Fruit fly (Drosophila melanogaster): ENCODE data around the gene CG6118.

CG6118 gene

DNA sequence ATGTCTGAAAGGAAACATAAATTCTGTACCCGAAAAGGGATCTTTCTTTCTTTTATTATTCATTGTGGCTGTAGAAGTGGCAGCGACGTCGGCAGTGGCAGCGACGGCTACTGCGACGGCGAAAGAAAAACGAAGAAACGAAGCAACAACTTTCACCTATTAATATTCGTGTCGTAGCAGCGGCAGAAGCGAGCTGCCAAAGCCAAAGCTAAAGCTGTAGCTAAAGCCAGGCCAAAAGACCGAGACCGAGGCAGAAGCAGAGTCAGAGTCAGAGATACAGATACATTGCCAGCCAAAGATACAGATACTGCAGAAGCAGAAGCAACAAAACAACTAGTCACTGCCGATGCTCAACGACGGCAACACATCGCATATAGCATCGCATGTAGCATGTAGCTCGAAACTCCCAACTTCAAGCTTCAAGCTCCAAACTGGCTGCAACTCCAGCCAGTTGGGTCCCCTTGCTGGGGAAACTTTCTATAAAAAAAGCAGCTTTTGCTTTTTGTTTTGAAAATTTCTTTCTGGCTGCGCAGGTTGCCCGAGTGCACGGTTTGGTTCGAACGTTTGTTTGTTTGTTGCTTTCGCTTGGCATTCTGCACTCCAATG is 1.1 kb downstream of the CG6118 start:
- TF ChIP-seq CG14655 (GFP tag; optimal IDR thresholded peaks at IDR 0.05) (no peak), D1 (tag; optimal IDR thresholded peaks at IDR 0.05) (no peak), rn (GFP tag; IDR thresholded peaks at IDR 0.05) (no peak), CG9948 (tag; optimal IDR thresholded peaks at IDR 0.05) (no peak), CG4496 (GFP tag; IDR thresholded peaks at IDR 0.05) (no peak), fd96Ca (GFP tag; IDR thresholded peaks at IDR 0.05) (no peak), CG8159 (tag; optimal IDR thresholded peaks at IDR 0.05) (no peak), CG10348 (GFP tag; IDR thresholded peaks at IDR 0.05) (no peak), CG12605 (GFP tag; IDR thresholded peaks at IDR 0.05) (no peak)

DNA sequence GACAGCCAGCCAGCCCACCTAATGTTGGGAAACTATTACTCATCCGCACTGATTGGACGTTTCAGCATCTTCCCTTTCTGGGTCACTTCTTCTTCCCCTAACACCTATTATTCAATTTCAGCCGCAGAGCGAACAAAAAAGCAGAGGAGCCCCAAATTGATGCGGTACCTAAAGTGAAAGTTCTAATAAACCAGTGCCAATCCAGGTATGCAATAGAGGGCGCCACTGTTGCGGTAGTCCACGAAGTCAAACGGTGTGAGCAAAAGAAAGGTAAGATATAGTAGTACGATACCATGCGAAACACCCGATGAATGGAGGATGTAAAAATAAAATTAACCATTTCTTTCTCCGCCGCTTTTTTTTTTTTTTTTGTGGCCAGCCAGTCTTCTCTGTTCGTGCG is 3.4 kb downstream of the CG6118 start:
- TF ChIP-seq CG17806 (tag; optimal IDR thresholded peaks at IDR 0.05) = no peak
- no peak for TF ChIP-seq CG34367 (tag; optimal IDR thresholded peaks at IDR 0.05)

DNA sequence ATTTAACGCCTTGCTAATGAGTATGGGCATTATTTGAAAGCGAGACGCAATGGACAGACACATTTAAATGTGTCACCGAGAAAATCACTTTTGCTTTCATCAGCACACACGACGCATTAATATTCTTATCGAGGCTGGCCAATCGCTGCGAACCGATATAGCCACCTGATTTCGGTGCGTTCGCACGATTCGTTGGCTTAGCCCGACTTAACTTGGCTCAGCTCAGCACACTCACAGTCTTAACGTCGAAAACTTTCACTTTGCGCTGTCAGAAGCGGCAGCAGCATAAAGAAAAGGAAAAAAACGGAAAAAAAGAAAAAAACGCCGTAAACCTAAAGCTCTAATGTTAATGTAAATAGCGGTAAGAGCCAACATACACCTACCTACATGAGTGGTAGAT is 4.2 kb downstream of the CG6118 start:
- TF ChIP-seq Ets98B (GFP tag; IDR thresholded peaks at IDR 0.05) (no peak), Snoo (tag; optimal IDR thresholded peaks at IDR 0.05) (no peak), fd96Ca (GFP tag; IDR thresholded peaks at IDR 0.05) (no peak), CG10348 (GFP tag; IDR thresholded peaks at IDR 0.05) (no peak), D1 (tag; optimal IDR thresholded peaks at IDR 0.05) (no peak), CG4496 (GFP tag; IDR thresholded peaks at IDR 0.05) (no peak), CG8301 (tag; optimal IDR thresholded peaks at IDR 0.05) (no peak), Pif1A (GFP tag; optimal IDR thresholded peaks at IDR 0.05) (no peak), CG9948 (tag; optimal IDR thresholded peaks at IDR 0.05) (no peak), CG12605 (GFP tag; IDR thresholded peaks at IDR 0.05) (no peak)

DNA sequence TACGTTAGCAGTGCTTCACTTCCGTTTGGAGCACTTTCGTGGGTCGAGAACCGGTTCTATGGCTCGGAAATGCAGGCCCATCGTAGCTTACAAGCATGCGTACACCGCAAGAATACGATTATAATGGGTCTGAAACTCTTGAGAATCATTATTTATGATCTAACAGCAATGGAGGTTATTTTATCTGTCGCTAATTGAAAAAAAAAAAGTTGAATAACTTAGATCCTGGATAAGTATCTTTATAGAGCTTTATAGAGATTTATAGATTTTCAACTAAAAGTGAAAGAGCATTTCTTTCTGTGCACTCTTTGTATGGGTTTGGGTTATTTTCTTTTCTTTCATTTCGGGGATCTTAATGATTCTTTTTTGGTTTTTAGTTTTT is 6.7 kb downstream of the CG6118 start:
- peak; percentile 69 for TF ChIP-seq Pif1A (GFP tag; optimal IDR thresholded peaks at IDR 0.05)
- TF ChIP-seq fd96Ca (GFP tag; IDR thresholded peaks at IDR 0.05) = peak; percentile 29; the same call in 1 of the 3 replicates
- TF ChIP-seq rn (GFP tag; IDR thresholded peaks at IDR 0.05) = no peak
- TF ChIP-seq D1 (tag; optimal IDR thresholded peaks at IDR 0.05) = peak; percentile 25
- peak; percentile 35; the same call in 1 of the 2 replicates for TF ChIP-seq CG12605 (GFP tag; IDR thresholded peaks at IDR 0.05)
- peak; percentile 86 for TF ChIP-seq CG8301 (tag; optimal IDR thresholded peaks at IDR 0.05)
- TF ChIP-seq gl (tag; optimal IDR thresholded peaks at IDR 0.05) = no peak
- TF ChIP-seq Ets98B (GFP tag; IDR thresholded peaks at IDR 0.05) = peak; percentile 35; the same call in 1 of the 2 replicates
- peak; percentile 35; the same call in 1 of the 2 replicates for TF ChIP-seq CG32121 (GFP tag; IDR thresholded peaks at IDR 0.05)
- peak; percentile 54 for TF ChIP-seq CG15710 (tag; optimal IDR thresholded peaks at IDR 0.05)
- peak; percentile 59 for TF ChIP-seq CG8159 (tag; optimal IDR thresholded peaks at IDR 0.05)
- TF ChIP-seq CG4496 (GFP tag; IDR thresholded peaks at IDR 0.05) = peak; percentile 49; the same call in 2 of the 3 replicates
- peak; percentile 42 for TF ChIP-seq CG34367 (tag; optimal IDR thresholded peaks at IDR 0.05)
- TF ChIP-seq EcR (GFP tag; optimal IDR thresholded peaks at IDR 0.05) = no peak
- peak; percentile 65 for TF ChIP-seq CG9948 (tag; optimal IDR thresholded peaks at IDR 0.05)
- TF ChIP-seq CG13204 (GFP tag; optimal IDR thresholded peaks at IDR 0.05) = peak; percentile 5
- TF ChIP-seq CG17806 (tag; optimal IDR thresholded peaks at IDR 0.05) = peak; percentile 46
- TF ChIP-seq CG10348 (GFP tag; IDR thresholded peaks at IDR 0.05) = no peak
- peak; percentile 55 for TF ChIP-seq Pif1B (GFP tag; optimal IDR thresholded peaks at IDR 0.05)
- peak; percentile 86 for TF ChIP-seq CG14655 (GFP tag; optimal IDR thresholded peaks at IDR 0.05)
- peak; percentile 85 for TF ChIP-seq Snoo (tag; optimal IDR thresholded peaks at IDR 0.05)

DNA sequence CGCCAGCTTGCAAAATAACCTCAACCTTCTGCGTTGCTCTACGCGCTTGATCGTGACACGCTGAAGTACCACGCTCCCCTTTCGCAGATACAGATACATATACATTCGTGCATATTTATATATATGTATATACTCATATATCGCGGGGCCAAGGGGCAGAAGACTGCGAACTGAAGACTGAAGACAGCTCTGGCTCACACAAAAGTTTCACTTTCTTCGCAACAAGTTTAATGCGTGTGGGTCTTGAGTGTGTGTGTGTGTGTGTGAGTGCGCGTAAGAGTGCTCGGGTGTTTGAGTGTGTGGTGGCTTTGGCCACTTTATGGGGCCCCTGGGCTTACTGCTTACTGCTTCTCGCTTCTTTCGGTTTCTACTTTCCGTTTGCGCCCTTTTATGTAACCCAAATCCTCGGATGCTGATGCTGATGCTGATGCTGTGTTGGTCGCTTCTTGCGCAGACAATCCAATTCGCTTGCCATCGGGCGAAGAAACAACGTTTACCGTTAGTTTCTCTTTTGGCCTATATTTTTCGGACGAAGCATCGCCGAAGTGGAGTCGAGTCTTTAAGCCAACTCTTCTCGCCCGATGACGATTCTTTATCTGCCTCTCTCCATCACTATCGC is 7.2 kb downstream of the CG6118 start:
- TF ChIP-seq Snoo (tag; optimal IDR thresholded peaks at IDR 0.05) = no peak
- TF ChIP-seq rn (GFP tag; IDR thresholded peaks at IDR 0.05) = no peak
- no peak for TF ChIP-seq CG4496 (GFP tag; IDR thresholded peaks at IDR 0.05)
- no peak for TF ChIP-seq fd96Ca (GFP tag; IDR thresholded peaks at IDR 0.05)
- no peak for TF ChIP-seq CG14655 (GFP tag; optimal IDR thresholded peaks at IDR 0.05)
- no peak for TF ChIP-seq Pif1A (GFP tag; optimal IDR thresholded peaks at IDR 0.05)
- no peak for TF ChIP-seq CG17806 (tag; optimal IDR thresholded peaks at IDR 0.05)
- TF ChIP-seq Pif1B (GFP tag; optimal IDR thresholded peaks at IDR 0.05) = no peak
- TF ChIP-seq CG12605 (GFP tag; IDR thresholded peaks at IDR 0.05) = no peak
- no peak for TF ChIP-seq D1 (tag; optimal IDR thresholded peaks at IDR 0.05)
- TF ChIP-seq Ets98B (GFP tag; IDR thresholded peaks at IDR 0.05) = no peak

DNA sequence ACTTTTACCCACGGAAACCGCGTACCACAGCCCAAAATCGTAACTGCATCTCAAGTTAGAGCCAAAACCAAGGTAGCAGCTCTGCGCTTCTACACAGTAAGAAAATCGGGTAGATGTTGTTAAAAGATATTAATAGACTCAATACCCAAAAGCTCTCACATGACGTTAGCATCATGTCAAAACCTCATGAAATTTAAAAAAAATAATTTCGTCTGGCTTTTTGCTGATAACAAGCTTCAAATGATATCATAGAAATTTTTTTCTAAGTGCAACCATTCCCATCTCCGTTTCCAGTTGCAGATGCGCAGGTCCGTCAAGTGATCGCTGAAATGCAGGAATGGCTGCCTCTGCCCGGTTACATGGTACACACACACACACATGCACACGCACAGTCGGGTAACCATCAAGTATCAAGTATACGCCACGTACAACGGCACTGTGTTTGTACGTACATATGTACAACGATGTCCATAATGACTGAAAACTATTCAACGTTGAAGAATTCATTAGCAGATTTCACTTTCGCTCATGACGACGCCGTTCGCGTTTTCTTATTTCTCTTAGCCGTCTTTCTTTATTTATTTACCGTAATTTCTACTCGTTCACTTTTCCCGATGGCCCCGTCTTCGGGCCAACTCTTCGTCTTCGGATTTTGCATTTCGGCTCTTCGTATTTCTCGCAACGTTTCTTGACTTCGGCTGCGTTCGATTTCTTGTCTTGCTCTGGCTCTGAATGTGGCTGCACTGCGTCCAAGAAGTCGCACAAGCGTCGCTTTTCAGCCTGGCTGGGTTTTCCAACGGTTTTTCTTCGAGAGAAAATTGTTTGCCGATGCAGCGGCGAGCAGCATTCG is 8.7 kb downstream of the CG6118 start:
- peak; percentile 12 for TF ChIP-seq Pif1B (GFP tag; optimal IDR thresholded peaks at IDR 0.05)
- peak; percentile 76 for TF ChIP-seq CG14655 (GFP tag; optimal IDR thresholded peaks at IDR 0.05)
- peak; percentile 73 for TF ChIP-seq Ets98B (GFP tag; IDR thresholded peaks at IDR 0.05)
- TF ChIP-seq EcR (GFP tag; optimal IDR thresholded peaks at IDR 0.05) = no peak
- TF ChIP-seq Snoo (tag; optimal IDR thresholded peaks at IDR 0.05) = no peak
- TF ChIP-seq CG32121 (GFP tag; IDR thresholded peaks at IDR 0.05) = peak; percentile 54; the same call in 1 of the 2 replicates
- peak; percentile 73 for TF ChIP-seq CG8301 (tag; optimal IDR thresholded peaks at IDR 0.05)
- TF ChIP-seq CG9948 (tag; optimal IDR thresholded peaks at IDR 0.05) = no peak
- TF ChIP-seq CG4496 (GFP tag; IDR thresholded peaks at IDR 0.05) = peak; percentile 78
- peak; percentile 54; the same call in 1 of the 2 replicates for TF ChIP-seq CG12605 (GFP tag; IDR thresholded peaks at IDR 0.05)
- TF ChIP-seq Pif1A (GFP tag; optimal IDR thresholded peaks at IDR 0.05) = peak; percentile 23
- peak; percentile 62; the same call in 1 of the 3 replicates for TF ChIP-seq fd96Ca (GFP tag; IDR thresholded peaks at IDR 0.05)

Data from whole organism, pupa.